Worm (Caenorhabditis elegans): ENCODE measurements around the gene C34C12.12.
A peak's percentile ranks its signal among the peaks of the same experiment; 100 is the strongest.

C34C12.12 gene

ce11 chrIII:3477375-3477774, 24.4 kb downstream of the C34C12.12 start:
- TF ChIP-seq fkh-10 (GFP tag; optimal IDR thresholded peaks at IDR 0.05) (no peak), dve-1 (tag; optimal IDR thresholded peaks at IDR 0.05) (peak; percentile 90), npax-4 (tag; optimal IDR thresholded peaks at IDR 0.05) (no peak), hlh-6 (tag; optimal IDR thresholded peaks at IDR 0.05) (no peak), unc-55 (GFP tag; optimal IDR thresholded peaks at IDR 0.05) (no peak)

- TF ChIP-seq nfya-1 (tag; optimal IDR thresholded peaks at IDR 0.05) (peak; percentile 86), hlh-15 (tag; optimal IDR thresholded peaks at IDR 0.05) (no peak), T23F11.4 (GFP tag; optimal IDR thresholded peaks at IDR 0.05) (no peak), ahr-1 (tag; optimal IDR thresholded peaks at IDR 0.05) (no peak)
These were observed 25.9 kb downstream of the C34C12.12 start for ce11 chrIII:3478795-3479398.

- TF ChIP-seq hlh-30 (tag; optimal IDR thresholded peaks at IDR 0.05; ENCODE audit: insufficient read depth) (peak; percentile 19), dmd-4 (tag; optimal IDR thresholded peaks at IDR 0.05; ENCODE audit: borderline replicate concordance) (no peak)
These were observed 27.2 kb downstream of the C34C12.12 start for ce11 chrIII:3480236-3480635.

DNA sequence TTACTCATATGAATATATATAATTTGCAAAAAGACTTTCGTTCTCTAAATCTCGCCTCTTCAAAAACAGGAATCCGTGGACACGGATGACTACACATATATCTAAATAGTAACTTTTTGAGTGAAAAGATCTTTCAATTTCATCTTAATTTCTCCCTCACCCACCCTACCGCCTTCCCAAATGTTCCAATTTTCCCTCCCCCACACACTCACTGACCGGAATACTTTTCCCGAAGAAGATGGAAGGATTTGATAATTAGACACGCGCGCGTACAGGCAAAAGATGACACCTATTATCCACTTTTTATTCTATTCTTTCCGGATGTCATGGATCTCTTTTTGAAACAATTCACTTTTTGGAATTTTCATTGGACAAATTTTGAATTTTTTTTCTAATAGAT, 28.0 kb downstream of the C34C12.12 start:
- no peak for TF ChIP-seq pros-1 (tag; optimal IDR thresholded peaks at IDR 0.05)
- no peak for TF ChIP-seq madf-2 (tag; optimal IDR thresholded peaks at IDR 0.05)
- TF ChIP-seq K09A11.1 (tag; optimal IDR thresholded peaks at IDR 0.05; ENCODE audit: insufficient read depth): no peak
- no peak for TF ChIP-seq elt-2 (tag; optimal IDR thresholded peaks at IDR 0.05)
- TF ChIP-seq ama-1 (optimal IDR thresholded peaks at IDR 0.05): no peak
- no peak for TF ChIP-seq dve-1 (tag; optimal IDR thresholded peaks at IDR 0.05)
- no peak for TF ChIP-seq pha-4 (tag; optimal IDR thresholded peaks at IDR 0.05)
- TF ChIP-seq ztf-16 (tag; optimal IDR thresholded peaks at IDR 0.05): no peak
- TF ChIP-seq C08G9.2 (tag; optimal IDR thresholded peaks at IDR 0.05): no peak
- no peak for TF ChIP-seq eyg-1 (tag; optimal IDR thresholded peaks at IDR 0.05)
- TF ChIP-seq hlh-8 (tag; optimal IDR thresholded peaks at IDR 0.05): no peak
- no peak for TF ChIP-seq ceh-24 (tag; optimal IDR thresholded peaks at IDR 0.05)
- TF ChIP-seq elt-4 (tag; optimal IDR thresholded peaks at IDR 0.05): no peak
- TF ChIP-seq pag-3 (tag; optimal IDR thresholded peaks at IDR 0.05; ENCODE audit: borderline replicate concordance): no peak
- no peak for TF ChIP-seq ceh-31 (tag; optimal IDR thresholded peaks at IDR 0.05)
- TF ChIP-seq ceh-19 (GFP tag; optimal IDR thresholded peaks at IDR 0.05): no peak

DNA sequence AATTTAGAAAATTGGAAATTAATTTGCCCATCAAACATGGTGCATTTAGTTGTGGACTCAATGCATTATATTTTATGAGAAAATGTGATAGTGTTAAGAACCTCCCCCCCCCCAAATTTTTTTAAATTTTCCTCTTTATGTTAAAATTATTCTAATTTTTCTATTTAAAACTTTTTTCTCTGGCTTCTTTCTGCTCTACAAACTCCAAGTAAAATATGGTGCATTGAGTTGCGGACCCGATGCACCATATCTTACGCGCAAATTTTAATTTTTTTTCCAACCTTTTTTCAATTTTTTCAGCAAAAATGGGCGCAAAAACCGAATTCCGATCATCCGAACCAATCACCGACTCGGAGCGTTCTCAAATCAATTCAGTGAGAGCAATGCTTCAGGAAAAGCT, 29.3 kb downstream of the C34C12.12 start, which contains the start of gene C34C12.6:
Gene C34C12.6, plus strand, starts transcription at position 301 of the 400 bp plus-strand sequence.
- TF ChIP-seq nhr-11 (tag; optimal IDR thresholded peaks at IDR 0.05) (no peak), ceh-22 (tag; optimal IDR thresholded peaks at IDR 0.05) (no peak), sox-2 (GFP tag; IDR thresholded peaks at IDR 0.05) (no peak), K02D7.2 (tag; optimal IDR thresholded peaks at IDR 0.05) (no peak), hlh-30 (tag; optimal IDR thresholded peaks at IDR 0.05; ENCODE audit: insufficient read depth) (no peak), pha-4 (tag; optimal IDR thresholded peaks at IDR 0.05) (no peak), ceh-24 (tag; optimal IDR thresholded peaks at IDR 0.05) (no peak), ceh-19 (GFP tag; optimal IDR thresholded peaks at IDR 0.05) (no peak), pat-9 (tag; optimal IDR thresholded peaks at IDR 0.05) (no peak), dmd-4 (tag; optimal IDR thresholded peaks at IDR 0.05; ENCODE audit: borderline replicate concordance) (no peak), pax-1 (tag; optimal IDR thresholded peaks at IDR 0.05) (no peak), tbx-2 (tag; optimal IDR thresholded peaks at IDR 0.05) (no peak), unc-3 (GFP tag; conservative IDR thresholded peaks at IDR 0.05) (no peak), unc-3 (tag; optimal IDR thresholded peaks at IDR 0.05) (no peak), lin-11 (tag; optimal IDR thresholded peaks at IDR 0.05) (no peak), fax-1 (tag; optimal IDR thresholded peaks at IDR 0.05) (no peak), npax-4 (tag; optimal IDR thresholded peaks at IDR 0.05) (no peak), fkh-10 (GFP tag; optimal IDR thresholded peaks at IDR 0.05) (no peak), C38D4.7 (GFP tag; optimal IDR thresholded peaks at IDR 0.05) (no peak), unc-55 (GFP tag; optimal IDR thresholded peaks at IDR 0.05) (no peak)

All from whole organism, late embryonic.